Fruit fly (Drosophila melanogaster) whole organism, embryonic: ENCODE measurements around the gene CG10254.

Experiments used
- ATbp ChIP-seq: fragments of 200-800 bp; sonication (Bioruptor generic); optimal IDR thresholded peaks from 2 replicates; lab custom pipeline; 2017; ENCODE audit warnings: missing biosample characterization, mild to moderate bottlenecking, missing genetic modification characterization, missing genetic modification reagents
- Aef1 ChIP-seq: fragments of 200-800 bp; sonication (Bioruptor generic); IDR thresholded peaks from 3 replicates; pipeline ENCODE4 v1.3.6; 2022; ENCODE audit warnings: missing biosample characterization, missing genetic modification characterization
- CG10147 ChIP-seq: fragments of 200-800 bp; sonication (Bioruptor generic); optimal IDR thresholded peaks from 2 replicates; lab custom pipeline; 2019; ENCODE audit warnings: missing biosample characterization, mild to moderate bottlenecking, missing genetic modification characterization, moderate library complexity
- CG10565 ChIP-seq: fragments of 200-800 bp; sonication (Bioruptor generic); optimal IDR thresholded peaks from 3 replicates; lab custom pipeline; 2016; ENCODE audit warnings: missing biosample characterization, mild to moderate bottlenecking, missing genetic modification characterization
- CG11247 ChIP-seq: fragments of 200-800 bp; sonication (Bioruptor generic); IDR thresholded peaks from 2 replicates; pipeline ENCODE4 v1.3.6; 2022; ENCODE audit warnings: missing biosample characterization, missing genetic modification characterization
- CG13894 ChIP-seq: fragments of 200-800 bp; sonication (Bioruptor generic); optimal IDR thresholded peaks from 3 replicates; lab custom pipeline; 2018; ENCODE audit warnings: missing biosample characterization, mild to moderate bottlenecking, missing genetic modification characterization, moderate library complexity
- CG1602 ChIP-seq: fragments of 200-800 bp; sonication (Bioruptor generic); optimal IDR thresholded peaks from 3 replicates; lab custom pipeline; 2016; ENCODE audit warnings: missing biosample characterization, missing genetic modification characterization
- CG17186 ChIP-seq: fragments of 200-800 bp; sonication (Bioruptor generic); optimal IDR thresholded peaks from 3 replicates; lab custom pipeline; 2017; ENCODE audit warnings: missing biosample characterization, missing genetic modification reagents, missing genetic modification characterization
- CG17359 ChIP-seq: fragments of 200-800 bp; sonication (Bioruptor generic); optimal IDR thresholded peaks from 3 replicates; lab custom pipeline; 2018; ENCODE audit warnings: missing biosample characterization, mild to moderate bottlenecking, missing genetic modification characterization, moderate library complexity
- CG17361 ChIP-seq: fragments of 200-800 bp; sonication (Bioruptor generic); IDR thresholded peaks from 3 replicates; pipeline ENCODE4 v1.3.6; 2022; ENCODE audit warnings: missing biosample characterization, missing genetic modification characterization
- CG18262 ChIP-seq: fragments of 200-800 bp; optimal IDR thresholded peaks from 3 replicates; lab custom pipeline; 2019; ENCODE audit warnings: missing biosample characterization, mild to moderate bottlenecking, missing genetic modification characterization, moderate library complexity
- CG31365 ChIP-seq: fragments of 200-800 bp; sonication (Bioruptor generic); optimal IDR thresholded peaks from 2 replicates; lab custom pipeline; 2018; ENCODE audit warnings: missing biosample characterization, mild to moderate bottlenecking, missing genetic modification characterization
- CG31441 ChIP-seq: fragments of 200-800 bp; sonication (Bioruptor generic); IDR thresholded peaks from 2 replicates; pipeline ENCODE4 v1.3.6; 2022; ENCODE audit warnings: missing biosample characterization, missing genetic modification characterization
- CG3726 ChIP-seq: fragments of 200-800 bp; sonication (Bioruptor generic); IDR thresholded peaks from 3 replicates; pipeline ENCODE4, ENCODE4 v1.3.6; 2022; ENCODE audit warnings: missing biosample characterization, missing genetic modification characterization
- CG3838 ChIP-seq: fragments of 200-800 bp; sonication (Bioruptor generic); optimal IDR thresholded peaks from 3 replicates; lab custom pipeline; 2016; ENCODE audit warnings: missing biosample characterization, missing genetic modification characterization
- CG5245 ChIP-seq: fragments of 200-800 bp; sonication (Bioruptor generic); optimal IDR thresholded peaks from 3 replicates; lab custom pipeline; 2016; ENCODE audit warnings: missing biosample characterization, missing genetic modification characterization
- CG6854 ChIP-seq: fragments of 200-800 bp; sonication (Bioruptor generic); optimal IDR thresholded peaks from 3 replicates; lab custom pipeline; 2017; ENCODE audit warnings: missing biosample characterization, mild to moderate bottlenecking, missing genetic modification characterization
- CG8478 ChIP-seq: fragments of >200 bp; optimal IDR thresholded peaks from 2 replicates; lab custom pipeline; 2018
- CG8944 ChIP-seq: fragments of 200-800 bp; sonication (Bioruptor generic); optimal IDR thresholded peaks from 3 replicates; lab custom pipeline; 2016; ENCODE audit warnings: missing biosample characterization, missing genetic modification characterization
- CG9437 ChIP-seq: fragments of 200-800 bp; sonication (Bioruptor generic); optimal IDR thresholded peaks from 2 replicates; lab custom pipeline; 2018; ENCODE audit warnings: missing biosample characterization, mild to moderate bottlenecking, missing genetic modification characterization
- CG9727 ChIP-seq: fragments of 200-800 bp; sonication (Bioruptor generic); optimal IDR thresholded peaks from 3 replicates; lab custom pipeline; 2017; ENCODE audit warnings: missing biosample characterization, mild to moderate bottlenecking, missing genetic modification characterization
- D19A ChIP-seq: fragments of 200-800 bp; optimal IDR thresholded peaks from 3 replicates; lab custom pipeline; 2019; ENCODE audit warnings: missing biosample characterization, mild to moderate bottlenecking, missing genetic modification characterization, moderate library complexity
- Hr51 ChIP-seq, 2 experiments: fragments of 200-800 bp; sonication (Bioruptor generic); optimal IDR thresholded peaks; 2 replicates in 1 of 2; 3 replicates in 1 of 2; lab custom pipeline; 2016 to 2018; ENCODE audit warnings: missing biosample characterization in 2 of 2, missing genetic modification characterization in 2 of 2, mild to moderate bottlenecking in 1 of 2, moderate library complexity in 1 of 2
- Med ChIP-seq: fragments of 200-800 bp; sonication (Bioruptor generic); peaks from one replicate; lab custom pipeline; 2016; ENCODE audit warnings: missing biosample characterization, missing genetic modification characterization, mild to moderate bottlenecking, inconsistent platforms, moderate library complexity
- NFAT ChIP-seq: fragments of 200-800 bp; sonication (Bioruptor generic); IDR thresholded peaks from 2 replicates; pipeline ENCODE4 v1.3.6; 2022; ENCODE audit warnings: missing biosample characterization, missing genetic modification characterization
- Ptx1 ChIP-seq: fragments of 200-800 bp; sonication (Bioruptor generic); IDR thresholded peaks from 2 replicates; pipeline ENCODE4 v1.3.6; 2022; ENCODE audit warnings: missing biosample characterization, missing genetic modification characterization
- Rx ChIP-seq: fragments of 200-800 bp; sonication (Bioruptor generic); IDR thresholded peaks from 2 replicates; pipeline ENCODE4 v1.3.6; 2022; ENCODE audit warnings: missing biosample characterization, missing genetic modification characterization
- Side ChIP-seq: fragments of 200-800 bp; sonication (Bioruptor generic); optimal IDR thresholded peaks from 2 replicates; lab custom pipeline; 2016; ENCODE audit warnings: missing biosample characterization, missing genetic modification characterization
- Six4 ChIP-seq: fragments of 200-800 bp; sonication (Bioruptor generic); optimal IDR thresholded peaks from 2 replicates; lab custom pipeline; 2016; ENCODE audit warnings: missing biosample characterization, missing genetic modification characterization
- Sox102F ChIP-seq: fragments of 200-800 bp; sonication (Bioruptor generic); optimal IDR thresholded peaks from 2 replicates; lab custom pipeline; 2018; ENCODE audit warnings: missing biosample characterization, mild to moderate bottlenecking, missing genetic modification characterization, moderate library complexity
- Xrp1 ChIP-seq: fragments of 200-800 bp; sonication (Bioruptor generic); IDR thresholded peaks from 2 replicates; pipeline ENCODE4 v1.3.6; 2022; ENCODE audit warnings: missing biosample characterization, missing genetic modification characterization
- bbx ChIP-seq: fragments of 200-800 bp; sonication (Bioruptor generic); IDR thresholded peaks from 2 replicates; pipeline ENCODE4 v1.3.6; 2022; ENCODE audit warnings: missing biosample characterization, missing genetic modification characterization; ENCODE audit not compliant: partially characterized antibody
- bsh ChIP-seq, 2 experiments: fragments of 200-800 bp; sonication (Bioruptor generic); optimal IDR thresholded peaks; 2 replicates each; lab custom pipeline; 2017 to 2018; ENCODE audit warnings: mild to moderate bottlenecking in 2 of 2, missing biosample characterization in 2 of 2, missing genetic modification characterization in 2 of 2, moderate library complexity in 1 of 2
- chm ChIP-seq: fragments of 200-800 bp; sonication (Bioruptor generic); IDR thresholded peaks from 2 replicates; pipeline ENCODE4 v1.3.6; 2022; ENCODE audit warnings: missing biosample characterization, missing genetic modification characterization
- crol ChIP-seq: fragments of 200-800 bp; sonication (Bioruptor generic); IDR thresholded peaks from 2 replicates; pipeline ENCODE4 v1.3.6; 2022; ENCODE audit warnings: missing biosample characterization, missing genetic modification characterization
- crp ChIP-seq, 2 experiments: fragments of 200-800 bp; sonication (Bioruptor generic); optimal IDR thresholded peaks; 2 replicates in 1 of 2; 3 replicates in 1 of 2; lab custom pipeline; 2017; ENCODE audit warnings: missing biosample characterization in 2 of 2, missing genetic modification characterization in 2 of 2, mild to moderate bottlenecking in 1 of 2, moderate library complexity in 1 of 2
- dimm ChIP-seq: fragments of 200-800 bp; sonication (Bioruptor generic); IDR thresholded peaks from 2 replicates; pipeline ENCODE4 v1.3.6; 2022; ENCODE audit warnings: missing biosample characterization, missing genetic modification characterization
- dmrt99B ChIP-seq: fragments of 200-800 bp; sonication (Bioruptor generic); optimal IDR thresholded peaks from 2 replicates; lab custom pipeline; 2018; ENCODE audit warnings: missing biosample characterization, mild to moderate bottlenecking, missing genetic modification characterization, moderate library complexity
- dysf ChIP-seq: fragments of 200-800 bp; sonication (Bioruptor generic); IDR thresholded peaks from 3 replicates; pipeline ENCODE4 v1.3.6; 2022; ENCODE audit warnings: missing biosample characterization, missing genetic modification characterization
- ems ChIP-seq: fragments of 200-800 bp; sonication (Bioruptor generic); optimal IDR thresholded peaks from 3 replicates; lab custom pipeline; 2016; ENCODE audit warnings: missing biosample characterization, missing genetic modification characterization
- fd96Cb ChIP-seq: fragments of 200-800 bp; sonication (Bioruptor generic); optimal IDR thresholded peaks from 2 replicates; lab custom pipeline; 2018; ENCODE audit warnings: missing biosample characterization, mild to moderate bottlenecking, missing genetic modification characterization, moderate library complexity
- gem ChIP-seq: fragments of 200-800 bp; sonication (Bioruptor generic); optimal IDR thresholded peaks from 2 replicates; lab custom pipeline; 2019; ENCODE audit warnings: missing biosample characterization, mild to moderate bottlenecking, missing genetic modification characterization, moderate library complexity
- ham ChIP-seq: fragments of 200-800 bp; sonication (Bioruptor generic); IDR thresholded peaks from 2 replicates; pipeline ENCODE4 v1.3.6; 2022; ENCODE audit warnings: missing biosample characterization, missing genetic modification characterization
- her ChIP-seq: fragments of 200-800 bp; sonication (Bioruptor generic); optimal IDR thresholded peaks from 2 replicates; lab custom pipeline; 2016; ENCODE audit warnings: missing biosample characterization, missing genetic modification characterization
- klu ChIP-seq: fragments of 200-800 bp; sonication (Bioruptor generic); IDR thresholded peaks from 2 replicates; pipeline ENCODE4 v1.3.6; 2022; ENCODE audit warnings: missing biosample characterization, missing genetic modification characterization
- nmo ChIP-seq: fragments of 200-800 bp; sonication (Bioruptor generic); optimal IDR thresholded peaks from 2 replicates; lab custom pipeline; 2018; ENCODE audit warnings: missing biosample characterization, mild to moderate bottlenecking, missing genetic modification characterization, moderate library complexity
- oc ChIP-seq: fragments of 200-800 bp; sonication (Bioruptor generic); optimal IDR thresholded peaks from 2 replicates; lab custom pipeline; 2018; ENCODE audit warnings: missing biosample characterization, mild to moderate bottlenecking, missing genetic modification characterization, moderate library complexity
- phol ChIP-seq: fragments of 200-800 bp; sonication (Bioruptor generic); optimal IDR thresholded peaks from 3 replicates; lab custom pipeline; 2018; ENCODE audit warnings: missing biosample characterization, mild to moderate bottlenecking, missing genetic modification characterization, moderate library complexity
- prd ChIP-seq, 3 experiments: fragments of >200 bp in 2 of 3; fragments of 200-800 bp in 1 of 3; sonication (Bioruptor generic) in 1 of 3; optimal IDR thresholded peaks in 2 of 3; IDR thresholded peaks in 1 of 3; 2 replicates in 2 of 3; 3 replicates in 1 of 3; pipeline versions ENCODE4 v1.3.6 to Lab custom; 2017 to 2022; ENCODE audit warnings: missing biosample characterization in 1 of 3, missing genetic modification characterization in 1 of 3
- schlank ChIP-seq: fragments of 200-800 bp; sonication (Bioruptor generic); optimal IDR thresholded peaks from 2 replicates; lab custom pipeline; 2018; ENCODE audit warnings: missing biosample characterization, mild to moderate bottlenecking, missing genetic modification characterization
- scrt ChIP-seq: fragments of 200-800 bp; sonication (Bioruptor generic); optimal IDR thresholded peaks from 2 replicates; lab custom pipeline; 2018; ENCODE audit warnings: missing biosample characterization, mild to moderate bottlenecking, missing genetic modification characterization, moderate library complexity
- sug ChIP-seq: fragments of 200-800 bp; optimal IDR thresholded peaks from 2 replicates; lab custom pipeline; 2019; ENCODE audit warnings: missing biosample characterization, mild to moderate bottlenecking, missing genetic modification characterization, moderate library complexity
- unpg ChIP-seq: fragments of 200-800 bp; sonication (Bioruptor generic); optimal IDR thresholded peaks from 3 replicates; lab custom pipeline; 2018; ENCODE audit warnings: missing biosample characterization, mild to moderate bottlenecking, missing genetic modification characterization, moderate library complexity

Gene CG10254

dm6 chr3R:23659598-23659997 lies 35.2 kb downstream of the CG10254 start (continued):
- TF ChIP-seq ATbp (GFP tag; lab: Kevin White, UChicago) = peak; percentile 24
- TF ChIP-seq dimm (GFP tag; lab: Robert Waterston, UW) = no peak
- no peak for TF ChIP-seq CG13894 (tag; lab: Kevin White, UChicago)
- TF ChIP-seq ems (GFP tag; lab: Kevin White, UChicago) = no peak
- no peak for TF ChIP-seq crp (GFP tag; optimal IDR thresholded peaks at IDR 0.05; lab: Kevin White, UChicago)
- no peak for TF ChIP-seq Med (GFP tag; lab: Kevin White, UChicago)
- TF ChIP-seq Side (GFP tag; lab: Kevin White, UChicago) = no peak
- TF ChIP-seq CG8478 (lab: Kevin White, UChicago) = no peak
- TF ChIP-seq dmrt99B = peak; percentile 10
- TF ChIP-seq phol (tag; lab: Kevin White, UChicago) = peak; percentile 35
- no peak for TF ChIP-seq oc
- peak; percentile 22 for TF ChIP-seq CG17359 (tag; lab: Kevin White, UChicago)
- TF ChIP-seq NFAT (GFP tag; lab: Robert Waterston, UW) = no peak
- no peak for TF ChIP-seq CG5245 (GFP tag; lab: Kevin White, UChicago)
- no peak for TF ChIP-seq schlank
- peak; percentile 54 for TF ChIP-seq gem (tag; lab: Kevin White, UChicago)
- TF ChIP-seq bsh (GFP tag; optimal IDR thresholded peaks at IDR 0.05; lab: Kevin White, UChicago) = peak in 1 of 2 experiments; percentile 67
- TF ChIP-seq bbx (GFP tag; lab: Robert Waterston, UW) = no peak
- TF ChIP-seq D19A (tag; lab: Kevin White, UChicago) = peak; percentile 3
- TF ChIP-seq Hr51 (GFP tag; optimal IDR thresholded peaks at IDR 0.05; lab: Kevin White, UChicago) = peak in 1 of 2 experiments; percentile 30
- no peak for TF ChIP-seq CG17186
- no peak for TF ChIP-seq klu
- TF ChIP-seq sug = no peak
- TF ChIP-seq CG8944 = no peak
- TF ChIP-seq dysf (GFP tag; lab: Robert Waterston, UW) = no peak
- TF ChIP-seq nmo (GFP tag; lab: Kevin White, UChicago) = peak; percentile 10
- TF ChIP-seq CG3838 (GFP tag; lab: Kevin White, UChicago) = no peak
- peak; percentile 32 for TF ChIP-seq CG18262 (tag; lab: Kevin White, UChicago)
- peak; percentile 19; the same call in 1 of the 2 replicates for TF ChIP-seq Xrp1 (GFP tag; lab: Robert Waterston, UW)
- TF ChIP-seq fd96Cb = peak; percentile 8
- TF ChIP-seq CG10147 = no peak
- TF ChIP-seq CG9727 (GFP tag; lab: Kevin White, UChicago) = no peak
- TF ChIP-seq unpg (GFP tag; lab: Kevin White, UChicago) = peak; percentile 37
- 0 out of 2 replicates have a peak, but pooled peaks have one; percentile 6 for TF ChIP-seq Ptx1
- TF ChIP-seq CG17361 (GFP tag; lab: Robert Waterston, UW) = 0 out of 3 replicates have a peak, but pooled peaks have one; percentile 20
- TF ChIP-seq chm (GFP tag; lab: Robert Waterston, UW) = no peak
- peak; percentile 35; the same call in 1 of the 2 replicates for TF ChIP-seq CG31441
- peak; percentile 65 for TF ChIP-seq Sox102F (GFP tag; lab: Kevin White, UChicago)

- no peak for TF ChIP-seq crol
- no peak for TF ChIP-seq Six4 (GFP tag; lab: Kevin White, UChicago)
- no peak for TF ChIP-seq Rx (GFP tag; lab: Robert Waterston, UW)
- no peak for TF ChIP-seq prd (optimal IDR thresholded peaks at IDR 0.05; lab: Kevin White, UChicago)
- TF ChIP-seq prd (GFP tag; IDR thresholded peaks at IDR 0.05; lab: Robert Waterston, UW) = no peak
- TF ChIP-seq her (GFP tag; lab: Kevin White, UChicago) = no peak
- no peak for TF ChIP-seq CG31365 (tag; lab: Kevin White, UChicago)
- no peak for TF ChIP-seq scrt (GFP tag; lab: Kevin White, UChicago)
- TF ChIP-seq CG9437 = no peak
- TF ChIP-seq CG11247 (GFP tag; lab: Robert Waterston, UW) = no peak
- TF ChIP-seq Aef1 (GFP tag; lab: Robert Waterston, UW) = no peak
- no peak for TF ChIP-seq ham (GFP tag; lab: Robert Waterston, UW)
- TF ChIP-seq CG6854 (GFP tag; lab: Kevin White, UChicago) = no peak
- TF ChIP-seq CG3726 = no peak
- no peak for TF ChIP-seq CG1602 (GFP tag; lab: Kevin White, UChicago)
- TF ChIP-seq CG10565 (GFP tag; lab: Kevin White, UChicago) = no peak
Observed at dm6 chr3R:23658948-23659347, 35.8 kb downstream of the CG10254 start.
